Fruit fly (Drosophila melanogaster) Kc167 (cell line): Measurements from ENCODE around the gene Duox.

Source experiments
- Myc ChIP-seq: fragments of >200 bp; optimal IDR thresholded peaks from 2 replicates; lab custom pipeline; 2017; ENCODE audit warnings: missing external identifiers
- Sin3A ChIP-seq: fragments of >200 bp; optimal IDR thresholded peaks from 2 replicates; lab custom pipeline; 2018; ENCODE audit warnings: missing external identifiers
- h ChIP-seq: fragments of >200 bp; optimal IDR thresholded peaks from 3 replicates; lab custom pipeline; 2018; ENCODE audit warnings: missing external identifiers
- psq ChIP-seq: fragments of >200 bp; optimal IDR thresholded peaks from 2 replicates; lab custom pipeline; 2017; ENCODE audit warnings: missing external identifiers
- ttk ChIP-seq: sonication (Bioruptor generic); optimal IDR thresholded peaks from 2 replicates; lab custom pipeline; 2017; ENCODE audit warnings: missing external identifiers

DNA sequence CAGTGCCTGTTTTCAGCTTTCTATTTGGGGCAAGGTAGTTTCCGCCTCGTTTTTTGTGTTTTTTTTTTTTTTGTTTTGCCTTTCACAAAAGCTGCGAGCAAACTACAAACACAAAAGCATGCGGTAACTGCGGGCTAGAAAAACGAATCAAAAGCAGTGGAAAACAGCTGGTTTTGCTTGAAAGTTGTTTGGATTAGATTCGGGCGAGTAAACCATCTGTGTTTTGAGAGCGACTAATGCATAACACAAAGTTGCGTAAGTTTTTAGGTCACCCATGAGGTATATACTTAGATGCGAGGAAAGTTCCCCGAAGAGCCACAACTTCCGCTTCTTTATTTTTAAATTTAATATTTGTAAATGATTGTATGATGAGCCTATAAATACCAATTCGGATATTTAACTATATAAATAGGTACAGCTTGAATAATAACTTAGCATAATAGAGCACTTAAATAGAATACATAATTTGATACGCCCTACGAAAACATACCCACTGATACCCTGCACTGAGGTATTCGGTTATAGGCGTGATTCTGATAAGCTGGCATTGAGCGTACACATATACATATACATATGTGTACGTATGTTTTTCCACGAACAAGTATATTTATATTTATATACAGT is 42.4 kb upstream of the Duox start:
- TF ChIP-seq Myc (lab: Kevin White, UChicago) (no peak), psq (lab: Kevin White, UChicago) (no peak), Sin3A (lab: Kevin White, UChicago) (no peak), ttk (lab: Kevin White, UChicago) (no peak), h (lab: Kevin White, UChicago) (no peak)
